Worm (Caenorhabditis elegans) whole organism, L4/young adult: ENCODE data around the gene W03C9.6.

Experiments
- W03F9.2 ChIP-seq: fragments of 150-350 bp; optimal IDR thresholded peaks from 2 replicates; lab custom pipeline; 2014; ENCODE audit warnings: missing biosample characterization, missing genetic modification characterization
- dao-5 ChIP-seq: sonication (generic microtip); optimal IDR thresholded peaks from 2 replicates; lab custom pipeline; 2016; ENCODE audit warnings: missing genotype, missing genetic modification characterization, moderate library complexity, missing compliant biosample characterization
- him-1 ChIP-seq: sonication (generic microtip); optimal IDR thresholded peaks from 2 replicates; lab custom pipeline; 2016; ENCODE audit warnings: missing genotype, missing genetic modification reagents, missing genetic modification characterization, missing compliant biosample characterization

- TF ChIP-seq dao-5 (tag; lab: Kevin White, UChicago) (no peak), W03F9.2 (tag; lab: Kevin White, UChicago) (peak; percentile 47), him-1 (no peak)
These were observed 38.3 kb upstream of the W03C9.6 start, which contains the start of the genes vps-15 and hmg-12 for ce11 chrII:11915770-11916554.
